Fruit fly (Drosophila melanogaster): ENCODE data around the gene eIF4EHP.

dm6 chr3R:24100717-24101116, 8.0 kb downstream of the eIF4EHP start:
- TF ChIP-seq ttk (optimal IDR thresholded peaks at IDR 0.05) = no peak
- no peak for TF ChIP-seq h (optimal IDR thresholded peaks at IDR 0.05)
- no peak for TF ChIP-seq insv (optimal IDR thresholded peaks at IDR 0.05)
- no peak for TF ChIP-seq Myc (optimal IDR thresholded peaks at IDR 0.05)
- no peak for TF ChIP-seq psq (optimal IDR thresholded peaks at IDR 0.05)
- no peak for TF ChIP-seq Sin3A (optimal IDR thresholded peaks at IDR 0.05)

All from Kc167 (cell line).